Fruit fly (Drosophila melanogaster): Measurements from ENCODE around the gene mth.

mth gene

DNA sequence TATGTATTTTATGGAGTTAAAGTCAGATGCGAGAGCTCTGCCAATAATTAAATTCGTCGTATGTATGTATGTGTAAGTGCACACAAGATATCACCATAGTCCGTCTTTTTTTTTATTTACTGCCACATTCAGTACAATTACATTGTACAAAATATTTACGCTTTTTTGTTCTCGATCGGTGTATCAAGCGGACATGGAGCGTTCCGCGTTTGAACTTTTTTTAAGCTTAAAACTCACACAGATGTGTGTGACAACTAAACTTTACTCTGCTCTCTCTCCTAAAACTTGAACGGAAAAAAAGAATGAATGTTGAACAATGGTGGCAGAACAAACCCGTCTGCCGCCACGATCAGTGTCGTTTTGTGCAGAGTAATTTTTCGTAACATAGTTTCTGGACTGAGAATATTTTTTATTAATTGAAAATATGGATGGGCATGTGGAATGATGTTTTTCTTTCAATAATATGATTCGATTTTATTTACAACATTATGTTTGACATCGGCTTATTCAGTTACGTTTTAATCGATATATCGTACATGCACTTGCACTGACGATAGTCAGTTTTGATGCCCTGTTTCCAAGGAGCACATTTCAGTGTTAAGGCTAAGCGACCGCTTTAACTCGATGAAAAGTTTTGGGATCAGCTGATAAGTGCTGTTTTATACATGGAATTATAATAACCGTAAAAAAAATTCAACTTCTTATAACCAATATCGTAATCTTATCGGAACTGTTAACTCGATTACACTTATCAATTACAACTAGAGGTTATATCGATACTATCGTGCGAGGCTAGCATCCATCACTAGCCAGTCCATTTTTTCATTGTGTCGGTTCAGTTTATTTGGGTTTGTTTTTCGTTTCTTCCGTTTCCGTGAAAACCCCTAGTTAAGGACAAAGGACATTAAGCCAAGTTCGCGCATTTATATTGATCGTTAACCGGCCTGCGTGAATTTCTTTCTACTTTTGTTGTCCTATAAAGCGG is at the start of gene mth (continued):
- 0 out of 2 replicates have a peak, but pooled peaks have one; percentile 15 for TF ChIP-seq ranshi (GFP tag; IDR thresholded peaks at IDR 0.05)
- peak; percentile 4 for TF ChIP-seq kni (GFP tag; optimal IDR thresholded peaks at IDR 0.05)
- no peak for TF ChIP-seq CG1233 (GFP tag; optimal IDR thresholded peaks at IDR 0.05)
- TF ChIP-seq ewg (GFP tag; optimal IDR thresholded peaks at IDR 0.05), result peak; percentile 33
- TF ChIP-seq Lpt (GFP tag; optimal IDR thresholded peaks at IDR 0.05), result no peak
- TF ChIP-seq CG1792 (GFP tag; optimal IDR thresholded peaks at IDR 0.05), result peak; percentile 60
- no peak for TF ChIP-seq CG7271 (tag; optimal IDR thresholded peaks at IDR 0.05)
- TF ChIP-seq Ravus (GFP tag; IDR thresholded peaks at IDR 0.05), result no peak
- TF ChIP-seq maf-S (GFP tag; optimal IDR thresholded peaks at IDR 0.05), result peak; percentile 59
- peak; percentile 99 for TF ChIP-seq unc-4 (GFP tag; IDR thresholded peaks at IDR 0.05; ENCODE audit: partially characterized antibody)
- TF ChIP-seq otp (GFP tag; IDR thresholded peaks at IDR 0.05), result no peak
- TF ChIP-seq Kr (GFP tag; optimal IDR thresholded peaks at IDR 0.05), result no peak
- TF ChIP-seq CG5245 (GFP tag; optimal IDR thresholded peaks at IDR 0.05), result no peak
- peak; percentile 56 for TF ChIP-seq D (optimal IDR thresholded peaks at IDR 0.05)
- TF ChIP-seq D (GFP tag; optimal IDR thresholded peaks at IDR 0.05), result no peak
- TF ChIP-seq ham (GFP tag; IDR thresholded peaks at IDR 0.05), result no peak
- TF ChIP-seq Elba2 (GFP tag; optimal IDR thresholded peaks at IDR 0.05), result no peak
- no peak for TF ChIP-seq trh (GFP tag; optimal IDR thresholded peaks at IDR 0.05)
- TF ChIP-seq nerfin-2 (GFP tag; IDR thresholded peaks at IDR 0.05; ENCODE audit: partially characterized antibody), result peak; percentile 97
- no peak for TF ChIP-seq B-H2 (GFP tag; optimal IDR thresholded peaks at IDR 0.05)
- TF ChIP-seq CG31441 (GFP tag; IDR thresholded peaks at IDR 0.05), result no peak
- peak; percentile 87 for TF ChIP-seq row (GFP tag; IDR thresholded peaks at IDR 0.05)
- TF ChIP-seq jumu (GFP tag; optimal IDR thresholded peaks at IDR 0.05), result peak; percentile 26
- TF ChIP-seq danr (GFP tag; IDR thresholded peaks at IDR 0.05), result no peak
- no peak for TF ChIP-seq CG10979 (tag; optimal IDR thresholded peaks at IDR 0.05)
- no peak for TF ChIP-seq sr (GFP tag; IDR thresholded peaks at IDR 0.05)
- peak; percentile 54 for TF ChIP-seq CG3995 (GFP tag; optimal IDR thresholded peaks at IDR 0.05)
- no peak for TF ChIP-seq CG4360 (GFP tag; IDR thresholded peaks at IDR 0.05)
- no peak for TF ChIP-seq CG32772 (GFP tag; IDR thresholded peaks at IDR 0.05)
- no peak for TF ChIP-seq ab (GFP tag; optimal IDR thresholded peaks at IDR 0.05)
- no peak for TF ChIP-seq CG17612 (GFP tag; IDR thresholded peaks at IDR 0.05)
- TF ChIP-seq zfh2 (GFP tag; optimal IDR thresholded peaks at IDR 0.05), result peak; percentile 26
- TF ChIP-seq pfk (GFP tag; optimal IDR thresholded peaks at IDR 0.05), result no peak
- no peak for TF ChIP-seq z (GFP tag; IDR thresholded peaks at IDR 0.05)
- no peak for TF ChIP-seq Drgx (GFP tag; IDR thresholded peaks at IDR 0.05)
- no peak for TF ChIP-seq nau (GFP tag; optimal IDR thresholded peaks at IDR 0.05)
- no peak for TF ChIP-seq Fer3 (tag; optimal IDR thresholded peaks at IDR 0.05)
- TF ChIP-seq HHEX (GFP tag; optimal IDR thresholded peaks at IDR 0.05), result no peak
- no peak for TF ChIP-seq lov (optimal IDR thresholded peaks at IDR 0.05)
- no peak for TF ChIP-seq lov (GFP tag; IDR thresholded peaks at IDR 0.05)
- peak; percentile 89 for TF ChIP-seq CG30020 (tag; optimal IDR thresholded peaks at IDR 0.05)
- no peak for TF ChIP-seq CG11695 (GFP tag; IDR thresholded peaks at IDR 0.05)
- peak; percentile 4 for TF ChIP-seq CG18599 (GFP tag; optimal IDR thresholded peaks at IDR 0.05)
- TF ChIP-seq jigr1 (GFP tag; IDR thresholded peaks at IDR 0.05), result no peak
- TF ChIP-seq CG6813 (GFP tag; optimal IDR thresholded peaks at IDR 0.05), result no peak
- TF ChIP-seq MESR4 (GFP tag; optimal IDR thresholded peaks at IDR 0.05), result peak; percentile 64
- peak; percentile 15 for TF ChIP-seq nom (GFP tag; optimal IDR thresholded peaks at IDR 0.05)
- TF ChIP-seq CG16815 (GFP tag; optimal IDR thresholded peaks at IDR 0.05), result no peak
- TF ChIP-seq CG10431 (GFP tag; optimal IDR thresholded peaks at IDR 0.05), result peak; percentile 10
- no peak for TF ChIP-seq CG34376 (GFP tag; optimal IDR thresholded peaks at IDR 0.05)
